Fruit fly (Drosophila melanogaster): ENCODE results near the gene CG15443.

The CG15443 gene

DNA sequence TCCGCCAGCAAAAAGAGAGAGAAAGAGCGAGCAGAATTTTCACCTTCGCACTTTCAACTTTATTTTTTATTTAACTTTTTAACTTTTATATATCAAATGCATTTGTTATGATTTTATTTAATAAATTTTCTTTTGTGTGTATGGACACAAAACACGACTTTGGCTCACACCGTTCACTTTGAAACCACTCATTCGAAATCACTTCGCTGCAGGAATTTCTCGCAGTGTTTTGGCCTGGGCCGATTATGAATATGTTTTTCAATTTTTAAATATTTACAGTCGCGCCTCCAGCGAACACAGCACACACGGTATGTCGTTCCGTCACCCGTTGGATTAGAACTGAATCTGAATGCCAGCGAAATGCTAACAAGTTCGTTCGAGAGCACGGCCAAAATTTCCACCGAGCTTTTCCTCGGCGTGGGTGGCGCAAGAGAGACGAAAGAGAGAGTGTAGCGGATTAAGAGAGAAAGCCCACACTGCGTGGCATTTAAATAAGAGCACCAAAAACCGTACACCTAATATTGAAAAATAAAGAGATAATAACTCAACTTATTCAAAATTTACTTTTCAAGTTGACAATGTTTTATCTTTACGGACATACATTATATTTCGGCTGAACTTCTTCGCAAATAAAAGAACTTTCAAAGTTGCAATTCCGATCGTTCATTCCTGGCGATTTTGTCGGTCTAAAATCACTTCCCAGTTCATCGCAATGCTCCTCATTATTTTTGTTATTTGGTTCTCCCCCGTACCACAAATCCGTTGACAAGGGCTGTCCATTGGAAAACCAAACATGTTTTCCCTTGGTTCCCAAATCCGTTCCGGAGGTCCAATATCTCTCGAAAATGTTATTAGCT is 22.1 kb downstream of the CG15443 start, which contains the start of gene CG15431:
Gene CG15431, minus strand, starts transcription at position 402 of the 857 bp plus-strand sequence.
- TF ChIP-seq noc (tag; optimal IDR thresholded peaks at IDR 0.05) = no peak

- TF ChIP-seq noc (tag; optimal IDR thresholded peaks at IDR 0.05) = no peak
These were observed 25.8 kb downstream of the CG15443 start, which contains the start of gene CG43056 for dm6 chr2L:4437487-4437886. TSS of gene CG43056 (plus strand) at chr2L:4437787.

DNA sequence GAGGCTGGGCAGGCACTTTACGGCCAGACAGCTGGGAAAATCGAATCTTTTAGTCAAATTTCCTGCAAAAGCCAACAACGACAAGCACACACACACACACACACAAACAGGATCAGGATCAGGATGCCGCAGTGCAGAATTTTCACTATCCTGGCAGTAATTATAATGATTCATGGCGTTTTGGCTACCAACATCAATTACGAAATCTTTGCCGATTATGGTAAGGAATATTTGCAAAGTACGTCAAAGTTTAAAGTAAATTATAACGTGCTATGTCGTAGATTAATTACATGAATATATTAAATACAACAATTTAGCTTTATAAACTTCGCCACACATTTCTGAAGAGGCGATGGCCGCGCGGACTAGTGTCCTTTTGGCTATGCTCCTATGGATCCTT is 29.6 kb downstream of the CG15443 start, which contains the start of the genes CG34177 and CG34178:
Gene CG34177, plus strand, starts transcription at position 301 of the 400 bp plus-strand sequence.
Gene CG34178, plus strand, starts transcription at position 301 of the 400 bp plus-strand sequence.
- no peak for TF ChIP-seq noc (tag; optimal IDR thresholded peaks at IDR 0.05)

DNA sequence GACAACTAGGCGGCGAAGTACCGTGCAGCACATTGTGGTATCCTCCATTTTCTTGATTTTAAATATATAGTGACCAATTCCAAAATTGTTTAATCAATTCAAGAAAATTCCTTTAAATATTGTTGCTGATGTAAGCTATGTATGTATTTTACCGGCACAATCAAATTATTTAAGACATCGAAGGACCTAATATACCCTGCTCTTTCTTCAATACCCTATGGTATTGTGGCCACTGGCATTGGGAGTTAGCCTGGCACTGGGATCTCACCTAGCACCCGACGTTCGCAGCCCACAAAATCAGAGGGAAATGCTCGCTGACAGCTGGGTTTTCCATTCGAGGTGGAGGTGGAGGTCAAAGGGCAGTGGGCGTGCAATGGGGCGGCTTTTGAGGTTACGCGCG is 41.1 kb downstream of the CG15443 start:
- no peak for TF ChIP-seq noc (tag; optimal IDR thresholded peaks at IDR 0.05)

dm6 chr2L:4418819-4419218 is 44.4 kb downstream of the CG15443 start:
- no peak for TF ChIP-seq noc (tag; optimal IDR thresholded peaks at IDR 0.05)

DNA sequence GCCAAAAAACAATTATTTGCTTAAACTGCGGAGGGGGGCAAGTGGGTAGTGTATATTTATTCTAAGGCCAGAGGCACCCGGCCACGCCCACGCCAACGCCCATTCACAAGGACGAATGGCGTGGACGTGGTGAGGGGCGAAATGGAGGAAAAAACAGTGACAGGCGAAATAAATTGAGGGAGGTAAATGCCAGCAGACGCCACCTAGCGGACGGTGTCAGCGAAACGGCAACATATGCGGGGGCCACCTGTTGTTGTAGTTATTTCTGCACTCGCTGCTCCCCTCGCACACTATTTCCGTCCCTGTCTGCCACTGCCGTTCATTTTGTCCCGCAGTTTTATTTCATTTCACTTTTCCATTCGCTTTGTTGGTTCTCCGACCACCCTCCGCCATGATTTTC is 45.3 kb downstream of the CG15443 start:
- no peak for TF ChIP-seq noc (tag; optimal IDR thresholded peaks at IDR 0.05)

DNA sequence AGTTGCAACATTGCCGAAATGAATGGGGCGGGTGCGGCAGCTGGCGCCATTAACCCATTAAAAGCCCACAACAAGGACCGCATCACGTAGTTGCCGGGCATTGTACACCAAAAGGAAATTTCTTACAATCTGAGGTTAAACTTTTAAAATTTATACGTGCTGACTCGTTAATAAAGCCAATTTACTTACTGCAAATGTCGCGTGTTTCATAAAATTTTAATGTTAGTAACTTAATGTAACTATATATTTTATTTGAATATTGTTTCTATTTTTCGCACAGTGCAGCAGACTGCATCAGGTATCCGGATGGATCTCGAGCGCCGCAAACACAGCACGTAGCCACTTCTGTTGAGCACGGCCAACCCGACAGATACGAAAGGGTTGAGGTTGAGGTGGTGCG is 46.3 kb downstream of the CG15443 start:
- TF ChIP-seq noc (tag; optimal IDR thresholded peaks at IDR 0.05) = no peak

DNA sequence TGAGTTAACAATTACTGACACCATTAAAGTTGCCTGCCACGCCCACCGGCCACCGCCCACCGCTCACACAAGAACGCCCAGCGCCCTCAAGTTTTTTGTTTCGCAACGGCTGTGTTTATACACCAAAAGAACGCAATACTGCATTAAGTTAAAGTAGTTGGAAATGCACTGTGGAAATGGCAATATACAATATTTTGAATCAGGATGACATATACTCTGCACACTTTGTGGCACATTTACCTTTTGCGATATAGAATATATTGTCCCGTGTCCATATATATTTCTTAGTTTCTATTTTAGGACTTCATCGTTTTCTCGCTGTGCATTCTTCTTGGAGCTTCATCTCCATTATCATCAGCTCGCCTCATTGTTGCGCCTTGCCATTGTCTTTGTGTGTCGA is 47.2 kb downstream of the CG15443 start:
- TF ChIP-seq noc (tag; optimal IDR thresholded peaks at IDR 0.05) = no peak

DNA sequence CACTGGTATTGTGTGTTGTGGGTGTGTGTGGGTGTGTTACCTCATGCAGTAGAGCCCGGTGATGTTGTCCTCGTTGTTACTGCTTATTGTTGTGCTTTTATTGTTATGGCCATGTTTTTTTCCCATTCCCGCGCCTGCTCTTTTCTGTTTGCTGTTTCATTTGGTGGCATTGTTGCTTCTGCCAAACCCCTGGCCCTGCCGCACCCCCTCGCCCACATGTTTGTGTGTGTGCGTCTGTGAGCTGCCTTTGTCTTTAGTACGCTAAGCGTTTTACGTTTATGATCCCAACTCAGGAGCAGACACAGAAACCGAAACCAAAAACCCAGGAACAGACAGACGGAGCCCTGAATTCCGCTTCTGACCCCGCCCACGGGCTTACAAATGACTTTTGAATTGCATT is 49.2 kb downstream of the CG15443 start:
- no peak for TF ChIP-seq noc (tag; optimal IDR thresholded peaks at IDR 0.05)
